Worm (Caenorhabditis elegans): Measurements from ENCODE around the gene alp-1.

Gene alp-1

DNA sequence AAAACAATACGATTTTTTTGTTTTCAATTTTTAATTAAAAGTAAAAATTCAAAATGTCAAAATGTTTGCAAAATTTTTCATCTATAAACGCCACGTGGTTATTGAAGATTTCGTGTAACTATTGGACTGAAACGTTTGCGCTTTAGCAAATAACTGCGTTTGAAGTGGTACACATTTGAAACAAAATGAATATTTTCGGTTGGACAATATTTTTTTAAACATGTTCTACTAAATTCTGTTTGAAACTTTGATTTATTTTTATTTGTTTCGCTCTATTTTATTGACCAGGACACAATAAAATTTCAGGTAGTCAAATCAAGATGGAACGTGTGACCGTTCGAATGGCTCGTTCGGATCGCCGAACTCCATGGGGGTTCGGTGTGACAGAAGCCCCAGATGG is at the start of gene alp-1:
alp-1 (plus strand) TSS at position 301 of the 400 bp plus-strand sequence.
- TF ChIP-seq unc-62 (GFP tag; optimal IDR thresholded peaks at IDR 0.05), result no peak

DNA sequence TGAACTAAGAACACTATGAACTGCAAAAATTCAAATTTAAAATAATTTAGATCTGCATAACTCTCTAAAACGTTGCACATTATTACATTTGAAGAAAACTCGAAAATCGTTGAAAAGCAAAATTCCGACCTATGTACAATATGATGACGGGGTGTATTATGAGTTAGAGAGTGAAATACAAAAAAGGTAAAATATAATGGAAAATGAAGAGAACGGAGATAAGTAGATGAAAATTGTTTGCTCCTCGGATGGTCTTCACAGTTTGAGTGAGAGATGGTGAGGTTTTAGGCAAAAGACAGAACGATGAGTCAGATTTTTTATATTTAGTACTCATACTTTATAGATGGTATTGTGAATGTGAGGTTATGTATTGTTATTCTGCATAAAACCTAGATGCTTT is 45.0 kb upstream of the alp-1 start:
- TF ChIP-seq unc-62 (GFP tag; optimal IDR thresholded peaks at IDR 0.05), result no peak

ce11 chrIV:8813614-8814013 is 38.7 kb upstream of the alp-1 start, which contains the start of gene exc-5:
exc-5 (minus strand) TSS chrIV:8813670.
- no peak for TF ChIP-seq unc-62 (GFP tag; optimal IDR thresholded peaks at IDR 0.05)

DNA sequence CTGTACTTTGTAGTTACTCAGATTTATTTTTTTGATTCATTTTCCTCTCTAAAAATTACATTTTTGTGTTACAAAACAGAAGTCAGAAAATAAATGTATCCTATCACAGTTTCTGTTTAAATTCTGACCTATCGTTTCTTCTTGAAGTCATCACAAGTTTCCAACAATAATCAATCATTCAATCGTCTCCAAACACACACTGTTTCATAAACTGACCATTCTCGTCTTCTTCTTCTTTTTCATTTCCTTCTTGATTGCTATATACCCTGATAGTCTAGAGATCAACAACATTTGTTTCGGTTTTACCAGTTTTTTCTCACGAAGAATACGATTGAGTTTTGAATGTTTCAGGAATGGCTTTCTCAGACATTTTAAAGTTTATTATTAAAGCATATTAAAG is 37.1 kb upstream of the alp-1 start:
- no peak for TF ChIP-seq unc-62 (GFP tag; optimal IDR thresholded peaks at IDR 0.05)

DNA sequence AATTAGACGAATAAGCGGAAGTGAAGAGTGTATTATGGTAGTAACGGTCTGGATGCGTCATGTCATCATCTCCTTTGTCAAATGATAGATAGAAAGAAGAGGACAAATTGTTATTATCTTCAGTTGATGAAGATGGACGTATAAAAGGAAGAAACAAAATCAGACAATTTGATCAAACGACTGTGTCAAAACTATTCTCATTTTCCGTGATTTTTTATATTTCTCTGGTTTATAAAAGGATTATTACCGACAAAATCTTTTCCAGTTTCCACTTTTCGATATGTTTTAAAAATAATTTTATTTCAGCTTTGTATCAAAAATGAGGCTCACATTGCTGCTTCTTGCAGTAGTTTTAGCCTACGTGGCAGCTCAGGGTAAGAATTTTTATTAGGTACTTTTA is 36.3 kb upstream of the alp-1 start, which contains the start of gene grsp-2:
grsp-2 (plus strand) TSS at position 301 of the 400 bp plus-strand sequence.
- TF ChIP-seq unc-62 (GFP tag; optimal IDR thresholded peaks at IDR 0.05), result no peak

ce11 chrIV:8816617-8817016 is 35.7 kb upstream of the alp-1 start:
- no peak for TF ChIP-seq unc-62 (GFP tag; optimal IDR thresholded peaks at IDR 0.05)

- TF ChIP-seq unc-62 (GFP tag; optimal IDR thresholded peaks at IDR 0.05), result no peak
Observed at ce11 chrIV:8817639-8818038, 34.7 kb upstream of the alp-1 start, which contains the start of gene T28C6.10. T28C6.10 (plus strand) TSS chrIV:8817939.

DNA sequence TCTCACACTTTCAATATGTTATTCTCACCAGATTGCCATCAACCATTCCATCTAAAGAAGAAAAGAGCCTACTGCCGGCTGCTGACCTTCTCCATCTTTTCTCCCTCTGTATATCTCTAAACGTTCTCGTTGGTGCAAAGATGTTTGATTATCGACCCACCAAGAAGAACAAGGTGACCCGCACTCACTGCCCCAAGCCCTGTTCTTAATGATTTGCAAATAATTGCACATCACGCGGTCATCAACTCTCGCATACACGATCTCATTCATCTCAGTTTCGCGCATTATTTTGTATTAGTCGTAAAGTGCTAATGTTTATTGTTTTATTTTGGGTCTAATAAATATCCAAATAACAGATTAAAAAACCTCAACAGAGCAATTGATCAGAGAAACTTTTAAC is 32.8 kb upstream of the alp-1 start:
- TF ChIP-seq unc-62 (GFP tag; optimal IDR thresholded peaks at IDR 0.05), result no peak

DNA sequence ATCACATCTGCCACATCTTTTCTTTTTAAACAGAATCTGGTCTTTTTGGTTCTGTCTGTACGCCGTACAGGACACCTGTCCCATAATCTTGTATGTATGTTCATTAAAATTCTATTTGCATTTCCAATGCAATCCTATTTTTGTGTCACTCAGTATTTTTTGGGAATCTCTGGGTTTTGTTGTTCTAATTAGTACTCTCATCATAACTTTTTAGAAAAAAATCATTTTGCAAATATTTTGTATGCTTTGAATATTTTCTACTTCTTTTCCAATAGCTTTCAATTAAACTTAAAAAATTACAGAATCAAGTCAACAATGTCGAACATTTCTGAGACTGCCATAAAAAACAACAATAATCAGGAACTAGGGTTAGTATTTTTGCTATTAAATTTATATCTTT is 32.3 kb upstream of the alp-1 start, which contains the start of gene T28C6.3:
T28C6.3 (plus strand) TSS at position 301 of the 400 bp plus-strand sequence.
- TF ChIP-seq unc-62 (GFP tag; optimal IDR thresholded peaks at IDR 0.05), result no peak

DNA sequence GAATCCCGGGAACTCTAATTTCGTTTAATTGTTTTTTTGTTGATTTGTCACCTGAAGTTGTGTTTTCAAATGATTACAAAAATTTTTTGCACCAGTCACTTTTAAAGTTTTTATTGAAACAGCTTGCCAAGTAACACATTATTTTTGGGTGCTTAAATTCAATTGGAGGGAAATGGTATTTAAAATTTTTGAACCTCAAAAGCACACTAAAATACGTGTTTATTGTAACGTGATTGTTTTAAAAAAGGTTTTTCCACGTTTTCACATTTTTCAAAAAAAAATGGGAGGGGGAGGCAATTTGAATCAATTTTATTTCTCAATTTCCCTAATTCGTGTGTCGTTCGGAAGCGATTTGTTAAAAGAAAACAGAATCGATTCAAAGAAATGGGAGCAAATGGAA is 31.1 kb upstream of the alp-1 start, which contains the start of gene T28C6.5:
T28C6.5 (plus strand) TSS at position 301 of the 400 bp plus-strand sequence.
- no peak for TF ChIP-seq unc-62 (GFP tag; optimal IDR thresholded peaks at IDR 0.05)

DNA sequence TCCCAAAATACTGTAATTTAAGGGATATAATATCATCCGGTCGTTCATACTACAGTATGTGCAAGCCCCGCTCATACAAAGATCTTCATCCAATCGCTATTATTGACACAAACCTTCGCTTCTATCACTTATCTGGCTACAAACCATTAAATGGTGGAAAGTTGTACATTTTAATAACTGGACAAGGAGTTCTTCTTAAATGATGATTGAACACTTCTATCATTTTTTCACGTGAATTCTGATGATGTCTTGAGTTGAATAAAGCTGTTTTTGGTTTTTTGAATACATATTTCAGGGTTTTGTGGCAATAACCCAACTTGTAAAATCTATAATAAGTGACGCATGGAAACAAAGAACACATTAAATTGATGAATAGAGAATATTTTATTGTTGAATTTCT is 29.7 kb upstream of the alp-1 start:
- TF ChIP-seq unc-62 (GFP tag; optimal IDR thresholded peaks at IDR 0.05), result no peak

DNA sequence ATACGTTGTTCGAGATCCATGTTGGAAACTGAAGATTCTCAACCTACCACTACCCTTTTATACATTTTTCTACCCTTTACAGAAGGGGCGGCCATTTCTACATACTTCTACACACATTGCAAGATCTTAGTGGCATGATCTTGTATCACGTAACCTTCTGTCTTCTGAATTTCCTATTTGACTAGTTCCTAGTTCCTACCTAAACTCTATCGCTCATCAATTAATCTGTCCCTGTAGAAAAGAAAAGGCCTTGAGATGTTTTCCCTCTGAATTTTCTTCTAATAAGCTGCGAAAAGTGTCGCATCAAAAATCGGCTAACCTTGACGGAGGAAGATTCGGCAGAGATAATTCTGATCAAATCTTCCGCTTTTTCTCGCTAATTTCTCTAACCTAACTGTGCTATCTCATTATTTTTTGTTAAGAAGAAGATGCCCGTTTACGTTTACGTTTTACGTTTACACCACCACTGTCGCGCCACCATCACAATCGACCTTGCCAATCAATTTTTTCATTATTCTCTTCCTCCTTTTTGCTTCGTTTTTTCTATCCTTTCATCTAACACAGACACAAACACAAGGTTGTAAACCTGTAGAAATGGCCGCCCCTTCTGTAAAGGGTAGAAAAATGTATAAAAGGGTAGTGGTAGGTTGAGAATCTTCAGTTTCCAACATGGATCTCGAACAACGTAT is 28.0 kb upstream of the alp-1 start, which contains the start of the genes col-117 and col-3:
col-117 (minus strand) TSS at position 51 of the 689 bp plus-strand sequence.
col-3 (plus strand) TSS at position 639 of the 689 bp plus-strand sequence.
- TF ChIP-seq unc-62 (GFP tag; optimal IDR thresholded peaks at IDR 0.05), result no peak

ce11 chrIV:8825997-8826605 is 26.2 kb upstream of the alp-1 start:
- no peak for TF ChIP-seq unc-62 (GFP tag; optimal IDR thresholded peaks at IDR 0.05)

DNA sequence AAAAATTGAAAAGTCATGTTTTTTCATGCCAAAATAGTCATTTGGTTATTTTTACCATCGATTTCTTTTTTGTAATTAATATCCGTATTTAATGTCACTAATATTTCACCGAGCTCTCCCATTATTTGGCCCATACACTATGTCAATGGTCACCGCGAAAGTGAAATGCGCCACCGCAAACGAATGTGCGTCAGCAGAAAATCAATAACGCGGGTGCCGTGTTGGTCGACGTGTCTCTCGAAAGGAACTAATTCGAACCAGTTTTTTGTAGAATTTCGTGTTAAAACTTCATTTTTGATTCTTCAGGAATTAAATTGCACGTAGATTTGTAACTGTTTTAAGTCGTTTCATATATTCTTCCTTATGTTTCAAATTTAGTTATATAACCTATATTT is 25.7 kb upstream of the alp-1 start:
- TF ChIP-seq unc-62 (GFP tag; optimal IDR thresholded peaks at IDR 0.05), result no peak

- no peak for TF ChIP-seq unc-62 (GFP tag; optimal IDR thresholded peaks at IDR 0.05)
Observed at ce11 chrIV:8827500-8827899, 24.8 kb upstream of the alp-1 start, which contains the start of gene T28C6.7. T28C6.7 (plus strand) TSS chrIV:8827800.

DNA sequence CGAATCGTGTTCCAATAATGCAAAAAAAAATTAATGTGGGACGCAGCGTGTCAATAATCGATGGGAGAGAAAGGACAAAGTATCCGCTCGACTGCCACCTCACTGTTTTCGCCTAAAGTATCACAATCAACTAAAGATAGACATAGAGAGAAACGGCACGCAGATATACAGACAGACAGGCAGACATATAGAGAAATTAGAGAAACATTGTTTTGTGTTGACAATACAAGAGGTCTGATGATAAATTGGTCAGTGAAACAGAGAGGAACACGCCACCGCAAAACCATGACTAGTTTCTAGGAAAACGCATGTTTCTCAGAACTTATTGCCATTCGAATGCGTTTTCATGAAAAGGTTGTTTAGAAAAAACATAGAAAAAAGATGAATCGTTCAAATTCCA is 21.7 kb upstream of the alp-1 start, which contains the start of gene T28C6.8:
T28C6.8 (minus strand) TSS at position 137 of the 400 bp plus-strand sequence.
- TF ChIP-seq unc-62 (GFP tag; optimal IDR thresholded peaks at IDR 0.05), result no peak
